Worm (Caenorhabditis elegans) whole organism, dauer: ENCODE results near the gene R07A4.2.

Source experiments
- unc-62 ChIP-seq: sonication (generic microtip); optimal IDR thresholded peaks from 2 replicates; lab custom pipeline; 2017; ENCODE audit warnings: missing biosample characterization, missing genetic modification reagents, missing genetic modification characterization

The R07A4.2 gene

DNA sequence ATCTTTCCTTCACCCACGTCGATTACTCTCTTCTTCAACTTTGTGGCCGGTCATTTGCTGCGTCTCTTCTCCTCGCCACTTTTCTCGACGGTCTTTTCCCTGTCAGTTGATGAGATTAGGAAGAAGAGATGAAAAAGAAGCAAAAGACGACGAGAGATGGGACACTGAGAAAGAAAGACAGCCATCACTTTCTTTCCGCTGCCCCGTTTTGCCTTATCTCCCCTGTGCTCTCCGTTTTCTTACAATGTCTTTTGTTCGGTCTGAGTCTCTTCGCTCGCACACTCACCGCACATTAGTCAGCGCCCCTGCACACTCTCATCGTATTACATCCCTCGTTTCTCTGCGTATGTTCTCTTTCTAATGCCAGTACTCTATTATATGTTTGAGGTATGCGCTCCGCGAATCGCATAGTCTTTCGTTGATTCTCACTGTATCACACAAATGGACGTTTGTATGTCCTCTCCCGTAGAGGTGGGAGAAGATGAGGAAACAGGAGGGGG is 19.9 kb upstream of the R07A4.2 start:
- no peak for TF ChIP-seq unc-62 (GFP tag; lab: Kevin White, UChicago)

- no peak for TF ChIP-seq unc-62 (GFP tag; lab: Kevin White, UChicago)
Measured at ce11 chrX:10763383-10763782, 17.1 kb upstream of the R07A4.2 start.

ce11 chrX:10760958-10761357 is 14.7 kb upstream of the R07A4.2 start:
- no peak for TF ChIP-seq unc-62 (GFP tag; lab: Kevin White, UChicago)

DNA sequence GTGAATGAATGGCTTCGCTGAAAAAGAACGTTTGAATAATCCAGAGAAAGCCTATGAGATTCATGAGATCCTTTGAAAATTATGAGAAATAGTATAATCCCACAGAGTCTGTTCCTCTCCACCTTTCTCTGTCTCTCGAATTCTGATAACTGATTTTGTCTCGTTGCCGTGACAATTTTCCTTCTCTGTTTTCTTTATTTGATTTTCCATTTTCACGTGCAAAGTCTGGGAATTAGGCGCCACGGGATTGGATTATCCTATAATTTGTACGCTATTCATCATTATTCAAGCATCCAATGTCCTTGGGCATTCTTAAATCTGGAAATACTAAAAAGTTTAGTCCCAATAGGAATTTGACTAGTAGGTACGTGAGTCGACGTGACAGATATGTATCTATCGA is 12.2 kb upstream of the R07A4.2 start:
- TF ChIP-seq unc-62 (GFP tag; lab: Kevin White, UChicago), result no peak

ce11 chrX:10757608-10758007 is 11.3 kb upstream of the R07A4.2 start, which contains the start of gene R07A4.4:
R07A4.4 (minus strand) TSS chrX:10757708.
- no peak for TF ChIP-seq unc-62 (GFP tag; lab: Kevin White, UChicago)

- TF ChIP-seq unc-62 (GFP tag; lab: Kevin White, UChicago), result no peak
Measured at ce11 chrX:10756185-10756584, 9.9 kb upstream of the R07A4.2 start.

ce11 chrX:10754532-10754931 is 8.2 kb upstream of the R07A4.2 start:
- TF ChIP-seq unc-62 (GFP tag; lab: Kevin White, UChicago), result no peak

DNA sequence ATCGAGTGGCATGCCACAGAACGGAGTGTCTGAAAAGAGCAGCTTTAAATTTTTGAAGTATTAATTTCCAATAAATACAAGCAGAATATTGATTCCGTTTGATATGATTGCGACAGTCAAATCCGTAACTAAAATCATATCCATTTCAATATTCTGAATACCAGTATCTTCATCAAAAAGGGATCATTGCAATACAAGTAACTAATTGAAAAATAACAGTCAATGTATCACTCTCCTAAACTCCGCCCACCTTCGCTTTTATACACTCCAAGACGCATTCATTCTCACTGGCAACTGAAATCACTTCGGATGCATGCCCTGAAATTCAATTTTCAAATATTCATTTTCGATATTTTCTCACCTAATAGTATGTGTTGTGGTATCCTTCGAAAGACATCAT is 7.1 kb upstream of the R07A4.2 start, which contains the start of gene R07A4.3:
Gene R07A4.3, plus strand, starts transcription at position 301 of the 400 bp plus-strand sequence.
- TF ChIP-seq unc-62 (GFP tag; lab: Kevin White, UChicago), result no peak

ce11 chrX:10748145-10748544 is 1.9 kb upstream of the R07A4.2 start:
- TF ChIP-seq unc-62 (GFP tag; lab: Kevin White, UChicago), result no peak

DNA sequence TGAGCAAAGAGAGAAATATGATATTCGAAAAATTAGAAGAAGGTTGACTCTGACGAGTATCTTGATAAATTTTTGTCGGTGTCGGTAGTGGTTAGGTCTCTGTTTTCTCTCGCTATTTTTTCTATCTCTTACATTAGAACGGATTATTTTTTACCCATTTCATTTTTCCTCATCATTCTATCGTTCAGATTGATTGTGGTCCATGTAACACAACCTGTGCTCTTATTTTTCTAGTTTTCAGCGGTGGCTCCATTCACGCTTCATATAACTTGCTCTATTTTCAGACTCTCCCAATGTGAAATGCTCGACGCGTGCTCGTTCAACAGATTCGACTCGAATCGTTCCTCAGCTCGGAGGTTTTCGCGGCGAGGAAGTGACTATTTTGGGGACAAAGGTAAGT is 12.3 kb downstream of the R07A4.2 start, which contains the start of gene egl-36:
Gene egl-36, plus strand, starts transcription at position 301 of the 400 bp plus-strand sequence.
- no peak for TF ChIP-seq unc-62 (GFP tag; lab: Kevin White, UChicago)

- TF ChIP-seq unc-62 (GFP tag; lab: Kevin White, UChicago), result no peak
Measured at ce11 chrX:10731837-10732236, 14.5 kb downstream of the R07A4.2 start.

DNA sequence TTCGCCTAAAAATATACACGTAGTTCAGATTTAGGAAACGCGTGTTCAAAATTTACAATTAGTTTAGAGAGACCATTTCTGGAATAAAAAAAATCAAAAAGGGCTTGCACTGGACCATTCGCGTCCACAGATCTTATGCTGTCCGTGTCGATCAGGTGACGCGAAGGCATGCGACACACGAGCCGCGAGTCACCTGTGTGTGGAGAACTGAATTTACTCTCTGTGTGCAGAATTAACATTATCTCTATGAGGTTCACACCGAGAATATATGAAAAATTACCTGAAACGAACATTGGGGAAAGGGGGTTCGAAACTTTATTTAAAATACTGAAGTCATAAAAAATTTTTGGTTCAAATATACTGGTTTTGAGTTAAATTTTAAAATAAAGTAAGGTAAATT is 18.6 kb downstream of the R07A4.2 start:
- TF ChIP-seq unc-62 (GFP tag; lab: Kevin White, UChicago), result no peak

- no peak for TF ChIP-seq unc-62 (GFP tag; lab: Kevin White, UChicago)
Measured at ce11 chrX:10721954-10722353, 24.3 kb downstream of the R07A4.2 start, which contains the start of gene mbr-1. mbr-1 (minus strand) TSS chrX:10722054.

ce11 chrX:10717019-10717418 is 29.3 kb downstream of the R07A4.2 start, which contains the start of gene T01C1.4:
T01C1.4 (minus strand) TSS chrX:10717119.
- no peak for TF ChIP-seq unc-62 (GFP tag; lab: Kevin White, UChicago)

- no peak for TF ChIP-seq unc-62 (GFP tag; lab: Kevin White, UChicago)
Measured at ce11 chrX:10711769-10712168, 34.5 kb downstream of the R07A4.2 start, which contains the start of gene rhgf-1. rhgf-1 (minus strand) TSS chrX:10711869.

ce11 chrX:10704329-10704728 is 42.0 kb downstream of the R07A4.2 start:
- no peak for TF ChIP-seq unc-62 (GFP tag; lab: Kevin White, UChicago)

- no peak for TF ChIP-seq unc-62 (GFP tag; lab: Kevin White, UChicago)
Measured at ce11 chrX:10694933-10695332, 51.4 kb downstream of the R07A4.2 start, which contains the start of gene plpp-1.3. plpp-1.3 (plus strand) TSS chrX:10695312.
